Fruit fly (Drosophila melanogaster) whole organism, embryonic: ENCODE data around the gene CG46314.

Source experiments
- Atf3 ChIP-seq: fragments of 200-800 bp; sonication (Bioruptor generic); optimal IDR thresholded peaks from 3 replicates; lab custom pipeline; 2016; ENCODE audit warnings: missing biosample characterization, missing genetic modification characterization
- Bgb ChIP-seq: fragments of 200-800 bp; sonication (Bioruptor generic); IDR thresholded peaks from 2 replicates; pipeline ENCODE4 v1.3.6; 2022; ENCODE audit warnings: missing biosample characterization, missing genetic modification characterization; ENCODE audit not compliant: partially characterized antibody
- CG11247 ChIP-seq: fragments of 200-800 bp; sonication (Bioruptor generic); IDR thresholded peaks from 2 replicates; pipeline ENCODE4 v1.3.6; 2022; ENCODE audit warnings: missing biosample characterization, missing genetic modification characterization
- CG11504 ChIP-seq: fragments of 200-800 bp; sonication (Bioruptor generic); optimal IDR thresholded peaks from 3 replicates; lab custom pipeline; 2019; ENCODE audit warnings: missing biosample characterization, mild to moderate bottlenecking, missing genetic modification characterization, moderate library complexity
- CG12155 ChIP-seq: fragments of 200-800 bp; sonication (Bioruptor generic); optimal IDR thresholded peaks from 3 replicates; lab custom pipeline; 2016; ENCODE audit warnings: missing biosample characterization, missing genetic modification characterization
- CG12236 ChIP-seq: fragments of 200-800 bp; sonication (Bioruptor generic); optimal IDR thresholded peaks from 2 replicates; lab custom pipeline; 2016; ENCODE audit warnings: missing biosample characterization, missing genetic modification characterization
- CG12942 ChIP-seq: fragments of 200-800 bp; sonication (Bioruptor generic); optimal IDR thresholded peaks from 3 replicates; lab custom pipeline; 2016; ENCODE audit warnings: missing biosample characterization, missing genetic modification characterization
- CG13287 ChIP-seq: fragments of 200-800 bp; sonication (Bioruptor generic); IDR thresholded peaks from 2 replicates; pipeline ENCODE4 v1.3.6; 2022; ENCODE audit warnings: missing biosample characterization, missing genetic modification characterization; ENCODE audit not compliant: partially characterized antibody
- CG13424 ChIP-seq: fragments of 200-800 bp; sonication (Bioruptor generic); optimal IDR thresholded peaks from 2 replicates; lab custom pipeline; 2019; ENCODE audit warnings: missing biosample characterization, mild to moderate bottlenecking, missing genetic modification characterization, moderate library complexity
- CG14014 ChIP-seq: fragments of 200-800 bp; sonication (Bioruptor generic); IDR thresholded peaks from 2 replicates; pipeline ENCODE4 v1.3.6; 2022; ENCODE audit warnings: missing biosample characterization, missing genetic modification characterization
- CG14441 ChIP-seq: fragments of 200-800 bp; sonication (Bioruptor generic); IDR thresholded peaks from 2 replicates; pipeline ENCODE4 v1.3.6; 2022; ENCODE audit warnings: missing biosample characterization, missing genetic modification characterization
- CG1529 ChIP-seq: fragments of 200-800 bp; sonication (Bioruptor generic); optimal IDR thresholded peaks from 3 replicates; lab custom pipeline; 2018; ENCODE audit warnings: missing biosample characterization, missing genetic modification characterization
- CG16863 ChIP-seq: fragments of 200-800 bp; sonication (Bioruptor generic); optimal IDR thresholded peaks from 3 replicates; lab custom pipeline; 2016; ENCODE audit warnings: missing biosample characterization, missing genetic modification characterization
- CG17359 ChIP-seq: fragments of 200-800 bp; sonication (Bioruptor generic); optimal IDR thresholded peaks from 3 replicates; lab custom pipeline; 2018; ENCODE audit warnings: missing biosample characterization, mild to moderate bottlenecking, missing genetic modification characterization, moderate library complexity
- CG17612 ChIP-seq: fragments of 200-800 bp; sonication (Bioruptor generic); IDR thresholded peaks from 2 replicates; pipeline ENCODE4 v1.3.6; 2022; ENCODE audit warnings: missing biosample characterization, missing genetic modification characterization
- CG17829 ChIP-seq: fragments of 200-800 bp; optimal IDR thresholded peaks from 2 replicates; lab custom pipeline; 2019; ENCODE audit warnings: missing biosample characterization, mild to moderate bottlenecking, missing genetic modification characterization, moderate library complexity
- CG30431 ChIP-seq: fragments of 200-800 bp; sonication (Bioruptor generic); optimal IDR thresholded peaks from 2 replicates; lab custom pipeline; 2017; ENCODE audit warnings: missing biosample characterization, missing genetic modification characterization
- CG3281 ChIP-seq: fragments of 200-800 bp; sonication (Bioruptor generic); optimal IDR thresholded peaks from 3 replicates; lab custom pipeline; 2017; ENCODE audit warnings: missing biosample characterization, mild to moderate bottlenecking, missing genetic modification characterization
- CG3407 ChIP-seq: fragments of 200-800 bp; sonication (Bioruptor generic); optimal IDR thresholded peaks from 2 replicates; lab custom pipeline; 2018; ENCODE audit warnings: missing biosample characterization, mild to moderate bottlenecking, missing genetic modification characterization
- CG34376 ChIP-seq: fragments of 200-800 bp; sonication (Bioruptor generic); optimal IDR thresholded peaks from 2 replicates; lab custom pipeline; 2018; ENCODE audit warnings: missing biosample characterization, mild to moderate bottlenecking, missing genetic modification characterization
- CG4730 ChIP-seq: fragments of 200-800 bp; sonication (Bioruptor generic); IDR thresholded peaks from 2 replicates; pipeline ENCODE4 v1.3.6; 2022; ENCODE audit warnings: missing biosample characterization, missing genetic modification characterization
- CG4820 ChIP-seq: fragments of 200-800 bp; sonication (Bioruptor generic); optimal IDR thresholded peaks from 3 replicates; lab custom pipeline; 2016; ENCODE audit warnings: missing biosample characterization, missing genetic modification characterization
- CG5953 ChIP-seq: fragments of 200-800 bp; sonication (Bioruptor generic); IDR thresholded peaks from 2 replicates; pipeline ENCODE4 v1.3.6; 2022; ENCODE audit warnings: missing biosample characterization, missing genetic modification characterization
- CG7271 ChIP-seq: fragments of 200-800 bp; sonication (Bioruptor generic); optimal IDR thresholded peaks from 2 replicates; lab custom pipeline; 2018; ENCODE audit warnings: missing biosample characterization, mild to moderate bottlenecking, missing genetic modification characterization, moderate library complexity
- CG8290 ChIP-seq, 3 experiments: fragments of 200-800 bp; sonication (Bioruptor generic); optimal IDR thresholded peaks; 2 replicates each; lab custom pipeline; 2016 to 2019; ENCODE audit warnings: missing biosample characterization in 3 of 3, missing genetic modification characterization in 3 of 3, mild to moderate bottlenecking in 2 of 3, moderate library complexity in 1 of 3
- CkIIα-i1 ChIP-seq: fragments of 200-800 bp; sonication (Bioruptor generic); IDR thresholded peaks from 2 replicates; pipeline ENCODE4 v1.3.6; 2022; ENCODE audit warnings: missing biosample characterization, missing genetic modification characterization
- D19A ChIP-seq: fragments of 200-800 bp; optimal IDR thresholded peaks from 3 replicates; lab custom pipeline; 2019; ENCODE audit warnings: missing biosample characterization, mild to moderate bottlenecking, missing genetic modification characterization, moderate library complexity
- E2f2 ChIP-seq: fragments of 200-800 bp; sonication (Bioruptor generic); IDR thresholded peaks from 2 replicates; pipeline ENCODE4 v1.3.6; 2022; ENCODE audit warnings: missing biosample characterization, missing genetic modification characterization
- Ets65A ChIP-seq: fragments of 200-800 bp; sonication (Bioruptor generic); peaks from one replicate; lab custom pipeline; 2016; ENCODE audit warnings: missing biosample characterization, missing genetic modification characterization
- Hr78 ChIP-seq, 2 experiments: fragments of 200-800 bp in 1 of 2; fragments of >200 bp in 1 of 2; sonication (Bioruptor generic) in 1 of 2; optimal IDR thresholded peaks; 2 replicates each; lab custom pipeline; 2017 to 2019; ENCODE audit warnings: missing biosample characterization in 2 of 2, missing genetic modification characterization in 2 of 2, mild to moderate bottlenecking in 1 of 2, moderate library complexity in 1 of 2
- Mrtf ChIP-seq: fragments of 200-800 bp; sonication (Bioruptor generic); IDR thresholded peaks from 3 replicates; pipeline ENCODE4 v1.3.6; 2022; ENCODE audit warnings: missing biosample characterization, missing genetic modification characterization
- Nf-YA ChIP-seq: fragments of 200-800 bp; sonication (Bioruptor generic); IDR thresholded peaks from 2 replicates; pipeline ENCODE4 v1.3.6; 2022; ENCODE audit warnings: missing biosample characterization, missing genetic modification characterization
- Oli ChIP-seq: fragments of 200-800 bp; sonication (Bioruptor generic); optimal IDR thresholded peaks from 2 replicates; lab custom pipeline; 2018; ENCODE audit warnings: missing biosample characterization, mild to moderate bottlenecking, missing genetic modification characterization, moderate library complexity
- Poxn ChIP-seq: fragments of 200-800 bp; sonication (Bioruptor generic); IDR thresholded peaks from 2 replicates; pipeline ENCODE4 v1.3.6; 2022; ENCODE audit warnings: missing biosample characterization, missing genetic modification characterization
- Tbp ChIP-seq: fragments of >200 bp; optimal IDR thresholded peaks from 2 replicates; lab custom pipeline; 2018; ENCODE audit warnings: missing biosample characterization, missing genetic modification characterization
- ab ChIP-seq: fragments of 200-800 bp; sonication (Bioruptor generic); optimal IDR thresholded peaks from 2 replicates; lab custom pipeline; 2016; ENCODE audit warnings: missing biosample characterization, missing genetic modification characterization
- ase ChIP-seq: fragments of 200-800 bp; sonication (Bioruptor generic); IDR thresholded peaks from 3 replicates; pipeline ENCODE4 v1.3.6; 2022; ENCODE audit warnings: missing biosample characterization, missing genetic modification characterization
- cas ChIP-seq: fragments of 200-800 bp; sonication (Bioruptor generic); IDR thresholded peaks from 2 replicates; pipeline ENCODE4 v1.3.6; 2022; ENCODE audit warnings: missing biosample characterization, missing genetic modification characterization
- chinmo ChIP-seq: fragments of 200-800 bp; sonication (Bioruptor generic); IDR thresholded peaks from 4 replicates; pipeline ENCODE4 v1.3.6; 2022; ENCODE audit warnings: missing biosample characterization, missing genetic modification characterization; ENCODE audit not compliant: partially characterized antibody
- croc ChIP-seq: fragments of 200-800 bp; sonication (Bioruptor generic); conservative IDR thresholded peaks from 3 replicates; pipeline ENCODE4 v1.3.6; 2022; ENCODE audit warnings: missing biosample characterization, missing genetic modification characterization
- dmrt11E ChIP-seq: fragments of 200-800 bp; sonication (Bioruptor generic); optimal IDR thresholded peaks from 3 replicates; lab custom pipeline; 2018; ENCODE audit warnings: missing biosample characterization, mild to moderate bottlenecking, missing genetic modification characterization, moderate library complexity
- eve ChIP-seq, 2 experiments: fragments of >200 bp; optimal IDR thresholded peaks; 2 replicates each; lab custom pipeline; 2017; ENCODE audit warnings: missing biosample characterization in 2 of 2, missing genetic modification characterization in 2 of 2
- ewg ChIP-seq: fragments of 200-800 bp; sonication (Bioruptor generic); optimal IDR thresholded peaks from 3 replicates; lab custom pipeline; 2017; ENCODE audit warnings: mild to moderate bottlenecking, missing biosample characterization, missing genetic modification reagents, missing genetic modification characterization
- jigr1 ChIP-seq: fragments of 200-800 bp; sonication (Bioruptor generic); IDR thresholded peaks from 3 replicates; pipeline ENCODE4 v1.3.6; 2022; ENCODE audit warnings: missing biosample characterization, missing genetic modification characterization
- lmd ChIP-seq: fragments of 200-800 bp; sonication (Bioruptor generic); IDR thresholded peaks from 2 replicates; pipeline ENCODE4 v1.3.6; 2022; ENCODE audit warnings: missing biosample characterization, missing genetic modification characterization
- otp ChIP-seq: fragments of 200-800 bp; sonication (Bioruptor generic); IDR thresholded peaks from 3 replicates; pipeline ENCODE4, ENCODE4 v1.3.6; 2022; ENCODE audit warnings: missing biosample characterization, missing genetic modification characterization
- p53 ChIP-seq: fragments of 200-800 bp; sonication (Bioruptor generic); optimal IDR thresholded peaks from 2 replicates; lab custom pipeline; 2016; ENCODE audit warnings: missing biosample characterization, missing genetic modification characterization
- slbo ChIP-seq: fragments of 200-800 bp; sonication (Bioruptor generic); IDR thresholded peaks from 2 replicates; pipeline ENCODE4 v1.3.6; 2022; ENCODE audit warnings: missing biosample characterization, missing genetic modification characterization
- sqz ChIP-seq: fragments of 200-800 bp; sonication (Bioruptor generic); optimal IDR thresholded peaks from 3 replicates; lab custom pipeline; 2018; ENCODE audit warnings: missing biosample characterization, mild to moderate bottlenecking, missing genetic modification characterization
- tll ChIP-seq, 2 experiments: fragments of 200-800 bp in 1 of 2; fragments of >200 bp in 1 of 2; sonication (Bioruptor generic) in 1 of 2; optimal IDR thresholded peaks; 2 replicates each; lab custom pipeline; 2017 to 2019; ENCODE audit warnings: missing biosample characterization in 2 of 2, missing genetic modification characterization in 2 of 2, mild to moderate bottlenecking in 1 of 2, moderate library complexity in 1 of 2
- zf30C ChIP-seq: fragments of 200-800 bp; sonication (Bioruptor generic); optimal IDR thresholded peaks from 3 replicates; lab custom pipeline; 2018; ENCODE audit warnings: missing biosample characterization, mild to moderate bottlenecking, missing genetic modification characterization

The CG46314 gene

dm6 chr2L:21344203-21344753 lies 30.1 kb downstream of the CG46314 start, which contains the start of gene Tsp39D (continued):
- no peak for TF ChIP-seq CG34376 (GFP tag; lab: Kevin White, UChicago)
- TF ChIP-seq p53: no peak
- peak; percentile 31 for TF ChIP-seq CG17829 (tag; lab: Kevin White, UChicago)
- TF ChIP-seq Ets65A (GFP tag; lab: Kevin White, UChicago): peak; percentile 94
- no peak for TF ChIP-seq CG4820 (GFP tag; lab: Kevin White, UChicago)
- TF ChIP-seq CG7271 (tag; lab: Kevin White, UChicago): no peak
- TF ChIP-seq CG12942 (GFP tag; lab: Kevin White, UChicago): no peak
- peak in 1 of 2 experiments; percentile 63 for TF ChIP-seq eve (GFP tag; optimal IDR thresholded peaks at IDR 0.05; lab: Kevin White, UChicago)
- TF ChIP-seq croc (GFP tag; lab: Robert Waterston, UW): no peak
- TF ChIP-seq dmrt11E (tag; lab: Kevin White, UChicago): no peak
- no peak for TF ChIP-seq CG12236 (GFP tag; lab: Kevin White, UChicago)
- TF ChIP-seq D19A (tag; lab: Kevin White, UChicago): no peak
- no peak for TF ChIP-seq ab
- TF ChIP-seq Poxn (GFP tag; lab: Robert Waterston, UW): no peak
- no peak for TF ChIP-seq slbo
- TF ChIP-seq CG13287: peak; percentile 89
- peak; percentile 71 for TF ChIP-seq E2f2 (GFP tag; lab: Robert Waterston, UW)
- no peak for TF ChIP-seq CG3407 (GFP tag; lab: Kevin White, UChicago)
- no peak for TF ChIP-seq Hr78 (GFP tag; optimal IDR thresholded peaks at IDR 0.05; lab: Kevin White, UChicago)
- no peak for TF ChIP-seq CG1529 (GFP tag; lab: Kevin White, UChicago)
- no peak for TF ChIP-seq CG17612 (GFP tag; lab: Robert Waterston, UW)
- peak; percentile 45 for TF ChIP-seq CG8290 (GFP tag; optimal IDR thresholded peaks at IDR 0.05; lab: Kevin White, UChicago)
- peak in 1 of 2 experiments; percentile 39 for TF ChIP-seq CG8290 (tag; optimal IDR thresholded peaks at IDR 0.05; lab: Kevin White, UChicago)
- TF ChIP-seq ewg: no peak
- no peak for TF ChIP-seq ase (GFP tag; lab: Robert Waterston, UW)
- no peak for TF ChIP-seq CG12155 (GFP tag; lab: Kevin White, UChicago)
- peak; percentile 93; the same call in 1 of the 4 replicates for TF ChIP-seq chinmo (GFP tag; lab: Robert Waterston, UW)
- TF ChIP-seq cas (GFP tag; lab: Robert Waterston, UW): no peak
- no peak for TF ChIP-seq CG30431 (GFP tag; lab: Kevin White, UChicago)
- TF ChIP-seq Bgb: peak; percentile 88
- no peak for TF ChIP-seq Tbp (GFP tag; lab: Kevin White, UChicago)
- TF ChIP-seq CG5953 (GFP tag; lab: Robert Waterston, UW): no peak
- TF ChIP-seq CG11247: no peak
- TF ChIP-seq sqz (GFP tag; lab: Kevin White, UChicago): no peak
- TF ChIP-seq CG17359 (tag; lab: Kevin White, UChicago): no peak
- no peak for TF ChIP-seq lmd
- TF ChIP-seq tll (GFP tag; optimal IDR thresholded peaks at IDR 0.05; lab: Kevin White, UChicago): no peak
- no peak for TF ChIP-seq Nf-YA (GFP tag; lab: Robert Waterston, UW)
- no peak for TF ChIP-seq CkIIα-i1 (GFP tag; lab: Robert Waterston, UW)
- TF ChIP-seq zf30C: no peak
- no peak for TF ChIP-seq CG14014 (GFP tag; lab: Robert Waterston, UW)
- TF ChIP-seq CG14441 (GFP tag; lab: Robert Waterston, UW): no peak
- no peak for TF ChIP-seq Mrtf (GFP tag; lab: Robert Waterston, UW)
- no peak for TF ChIP-seq Atf3 (GFP tag; lab: Kevin White, UChicago)
- peak; percentile 54 for TF ChIP-seq CG11504 (tag; lab: Kevin White, UChicago)
- no peak for TF ChIP-seq CG13424
- no peak for TF ChIP-seq CG4730
- TF ChIP-seq Oli (tag; lab: Kevin White, UChicago): no peak
- no peak for TF ChIP-seq CG16863 (GFP tag; lab: Kevin White, UChicago)
- no peak for TF ChIP-seq CG3281 (GFP tag; lab: Kevin White, UChicago)
- no peak for TF ChIP-seq jigr1 (GFP tag; lab: Robert Waterston, UW)
- TF ChIP-seq otp (GFP tag; lab: Robert Waterston, UW): no peak
